Fruit fly (Drosophila melanogaster) whole organism, embryonic: Measurements from ENCODE around the gene CG6928.

Experiments
- Ada2b ChIP-seq: fragments of 200-800 bp; sonication (Bioruptor generic); IDR thresholded peaks from 2 replicates; pipeline ENCODE4 v1.3.6; 2022; ENCODE audit warnings: missing biosample characterization, missing genetic modification characterization
- CG10209 ChIP-seq: fragments of 200-800 bp; sonication (Bioruptor generic); optimal IDR thresholded peaks from 3 replicates; lab custom pipeline; 2017; ENCODE audit warnings: missing biosample characterization, mild to moderate bottlenecking, missing genetic modification characterization, missing genetic modification reagents
- CG10274 ChIP-seq: fragments of 200-800 bp; sonication (Bioruptor generic); optimal IDR thresholded peaks from 3 replicates; lab custom pipeline; 2017; ENCODE audit warnings: missing biosample characterization, mild to moderate bottlenecking, missing genetic modification characterization
- CG10321 ChIP-seq: fragments of 200-800 bp; sonication (Bioruptor generic); IDR thresholded peaks from 2 replicates; pipeline ENCODE4 v1.3.6; 2022; ENCODE audit warnings: missing biosample characterization, missing genetic modification characterization
- CG11504 ChIP-seq: fragments of 200-800 bp; sonication (Bioruptor generic); optimal IDR thresholded peaks from 3 replicates; lab custom pipeline; 2019; ENCODE audit warnings: missing biosample characterization, mild to moderate bottlenecking, missing genetic modification characterization, moderate library complexity
- CG12236 ChIP-seq: fragments of 200-800 bp; sonication (Bioruptor generic); optimal IDR thresholded peaks from 2 replicates; lab custom pipeline; 2016; ENCODE audit warnings: missing biosample characterization, missing genetic modification characterization
- CG13287 ChIP-seq: fragments of 200-800 bp; sonication (Bioruptor generic); IDR thresholded peaks from 2 replicates; pipeline ENCODE4 v1.3.6; 2022; ENCODE audit warnings: missing biosample characterization, missing genetic modification characterization; ENCODE audit not compliant: partially characterized antibody
- CG14710 ChIP-seq: fragments of 200-800 bp; sonication (Bioruptor generic); optimal IDR thresholded peaks from 3 replicates; lab custom pipeline; 2019; ENCODE audit warnings: missing biosample characterization, mild to moderate bottlenecking, missing genetic modification characterization, moderate library complexity
- CG15696 ChIP-seq: fragments of 200-800 bp; sonication (Bioruptor generic); optimal IDR thresholded peaks from 2 replicates; lab custom pipeline; 2019; ENCODE audit warnings: missing biosample characterization, mild to moderate bottlenecking, missing genetic modification characterization, moderate library complexity
- CG16813 ChIP-seq: fragments of 200-800 bp; sonication (Bioruptor generic); IDR thresholded peaks from 3 replicates; pipeline ENCODE4 v1.3.6; 2022; ENCODE audit warnings: missing biosample characterization, missing genetic modification characterization; ENCODE audit not compliant: partially characterized antibody
- CG30403 ChIP-seq: fragments of 200-800 bp; sonication (Bioruptor generic); optimal IDR thresholded peaks from 3 replicates; lab custom pipeline; 2016; ENCODE audit warnings: missing biosample characterization, missing genetic modification characterization
- CG33557 ChIP-seq: fragments of 200-800 bp; sonication (Bioruptor generic); optimal IDR thresholded peaks from 2 replicates; lab custom pipeline; 2019; ENCODE audit warnings: missing biosample characterization, mild to moderate bottlenecking, missing genetic modification characterization, moderate library complexity
- CG34224 ChIP-seq: fragments of 200-800 bp; sonication (Bioruptor generic); IDR thresholded peaks from 3 replicates; pipeline ENCODE4 v1.3.6; 2022; ENCODE audit warnings: missing biosample characterization, missing genetic modification characterization; ENCODE audit not compliant: partially characterized antibody
- CG4404 ChIP-seq: fragments of 200-800 bp; sonication (Bioruptor generic); IDR thresholded peaks from 2 replicates; pipeline ENCODE4 v1.3.6; 2022; ENCODE audit warnings: missing biosample characterization, missing genetic modification characterization
- CG6683 ChIP-seq: fragments of 200-800 bp; sonication (Bioruptor generic); optimal IDR thresholded peaks from 2 replicates; lab custom pipeline; 2017; ENCODE audit warnings: missing biosample characterization, mild to moderate bottlenecking, missing genetic modification characterization, missing genetic modification reagents
- CG7271 ChIP-seq: fragments of 200-800 bp; sonication (Bioruptor generic); optimal IDR thresholded peaks from 2 replicates; lab custom pipeline; 2018; ENCODE audit warnings: missing biosample characterization, mild to moderate bottlenecking, missing genetic modification characterization, moderate library complexity
- CG7928 ChIP-seq: fragments of 200-800 bp; sonication (Bioruptor generic); optimal IDR thresholded peaks from 2 replicates; lab custom pipeline; 2017; ENCODE audit warnings: missing biosample characterization, mild to moderate bottlenecking, missing genetic modification characterization
- CG7963 ChIP-seq: fragments of 200-800 bp; sonication (Bioruptor generic); IDR thresholded peaks from 3 replicates; pipeline ENCODE4 v1.3.6; 2022; ENCODE audit warnings: missing biosample characterization, missing genetic modification characterization; ENCODE audit not compliant: partially characterized antibody
- CG9727 ChIP-seq: fragments of 200-800 bp; sonication (Bioruptor generic); optimal IDR thresholded peaks from 3 replicates; lab custom pipeline; 2017; ENCODE audit warnings: missing biosample characterization, mild to moderate bottlenecking, missing genetic modification characterization
- CG9797 ChIP-seq: fragments of 200-800 bp; sonication (Bioruptor generic); optimal IDR thresholded peaks from 3 replicates; lab custom pipeline; 2018; ENCODE audit warnings: missing biosample characterization, mild to moderate bottlenecking, missing genetic modification characterization
- CG9876 ChIP-seq: fragments of 200-800 bp; sonication (Bioruptor generic); optimal IDR thresholded peaks from 2 replicates; lab custom pipeline; 2016; ENCODE audit warnings: missing biosample characterization, missing genetic modification characterization
- CTCF ChIP-seq: fragments of 200-800 bp; sonication (Bioruptor generic); optimal IDR thresholded peaks from 2 replicates; lab custom pipeline; 2017; ENCODE audit warnings: missing biosample characterization, mild to moderate bottlenecking, missing genetic modification characterization, moderate library complexity
- CoRest ChIP-seq: fragments of 200-800 bp; sonication (Bioruptor generic); optimal IDR thresholded peaks from 3 replicates; lab custom pipeline; 2018; ENCODE audit warnings: missing biosample characterization, mild to moderate bottlenecking, missing genetic modification characterization, moderate library complexity
- D19A ChIP-seq: fragments of 200-800 bp; optimal IDR thresholded peaks from 3 replicates; lab custom pipeline; 2019; ENCODE audit warnings: missing biosample characterization, mild to moderate bottlenecking, missing genetic modification characterization, moderate library complexity
- Hmx ChIP-seq: fragments of 200-800 bp; sonication (Bioruptor generic); optimal IDR thresholded peaks from 2 replicates; lab custom pipeline; 2016; ENCODE audit warnings: missing biosample characterization, missing genetic modification characterization
- Hr51 ChIP-seq, 2 experiments: fragments of 200-800 bp; sonication (Bioruptor generic); optimal IDR thresholded peaks; 2 replicates in 1 of 2; 3 replicates in 1 of 2; lab custom pipeline; 2016 to 2018; ENCODE audit warnings: missing biosample characterization in 2 of 2, missing genetic modification characterization in 2 of 2, mild to moderate bottlenecking in 1 of 2, moderate library complexity in 1 of 2
- Hr78 ChIP-seq, 2 experiments: fragments of 200-800 bp in 1 of 2; fragments of >200 bp in 1 of 2; sonication (Bioruptor generic) in 1 of 2; optimal IDR thresholded peaks; 2 replicates each; lab custom pipeline; 2017 to 2019; ENCODE audit warnings: missing biosample characterization in 2 of 2, missing genetic modification characterization in 2 of 2, mild to moderate bottlenecking in 1 of 2, moderate library complexity in 1 of 2
- Lim3 ChIP-seq: fragments of 200-800 bp; sonication (Bioruptor generic); IDR thresholded peaks from 2 replicates; pipeline ENCODE4 v1.3.6; 2022; ENCODE audit warnings: missing biosample characterization, missing genetic modification characterization
- MBD-R2 ChIP-seq: fragments of 200-800 bp; sonication (Bioruptor generic); IDR thresholded peaks from 2 replicates; pipeline ENCODE4 v1.3.6; 2022; ENCODE audit warnings: missing biosample characterization, missing genetic modification characterization
- Myb ChIP-seq: fragments of 200-800 bp; sonication (Bioruptor generic); optimal IDR thresholded peaks from 2 replicates; lab custom pipeline; 2016; ENCODE audit warnings: missing biosample characterization, missing genetic modification characterization
- Spps ChIP-seq: fragments of 200-800 bp; sonication (Bioruptor generic); optimal IDR thresholded peaks from 2 replicates; lab custom pipeline; 2018; ENCODE audit warnings: missing biosample characterization, mild to moderate bottlenecking, missing genetic modification characterization
- Sry-β ChIP-seq: fragments of 200-800 bp; sonication (Bioruptor generic); optimal IDR thresholded peaks from 2 replicates; lab custom pipeline; 2018; ENCODE audit warnings: missing biosample characterization, mild to moderate bottlenecking, missing genetic modification characterization, moderate library complexity
- al ChIP-seq: fragments of 200-800 bp; sonication (Bioruptor generic); IDR thresholded peaks from 2 replicates; pipeline ENCODE4 v1.3.6; 2022; ENCODE audit warnings: missing biosample characterization, missing genetic modification characterization
- ase ChIP-seq: fragments of 200-800 bp; sonication (Bioruptor generic); IDR thresholded peaks from 3 replicates; pipeline ENCODE4 v1.3.6; 2022; ENCODE audit warnings: missing biosample characterization, missing genetic modification characterization
- ash1 ChIP-seq: fragments of 200-800 bp; sonication (Bioruptor generic); optimal IDR thresholded peaks from 2 replicates; lab custom pipeline; 2018; ENCODE audit warnings: missing biosample characterization, mild to moderate bottlenecking, missing genetic modification characterization
- chinmo ChIP-seq: fragments of 200-800 bp; sonication (Bioruptor generic); IDR thresholded peaks from 4 replicates; pipeline ENCODE4 v1.3.6; 2022; ENCODE audit warnings: missing biosample characterization, missing genetic modification characterization; ENCODE audit not compliant: partially characterized antibody
- cwo ChIP-seq: fragments of 200-800 bp; sonication (Bioruptor generic); optimal IDR thresholded peaks from 3 replicates; lab custom pipeline; 2017; ENCODE audit warnings: missing biosample characterization, missing genetic modification characterization, mild to moderate bottlenecking, moderate library complexity, missing genetic modification reagents
- dmrt11E ChIP-seq: fragments of 200-800 bp; sonication (Bioruptor generic); optimal IDR thresholded peaks from 3 replicates; lab custom pipeline; 2018; ENCODE audit warnings: missing biosample characterization, mild to moderate bottlenecking, missing genetic modification characterization, moderate library complexity
- dysf ChIP-seq: fragments of 200-800 bp; sonication (Bioruptor generic); IDR thresholded peaks from 3 replicates; pipeline ENCODE4 v1.3.6; 2022; ENCODE audit warnings: missing biosample characterization, missing genetic modification characterization
- fd64A ChIP-seq: fragments of 200-800 bp; sonication (Bioruptor generic); optimal IDR thresholded peaks from 3 replicates; lab custom pipeline; 2018; ENCODE audit warnings: missing biosample characterization, mild to moderate bottlenecking, missing genetic modification characterization
- fd96Cb ChIP-seq: fragments of 200-800 bp; sonication (Bioruptor generic); optimal IDR thresholded peaks from 2 replicates; lab custom pipeline; 2018; ENCODE audit warnings: missing biosample characterization, mild to moderate bottlenecking, missing genetic modification characterization, moderate library complexity
- hkb ChIP-seq, 2 experiments: fragments of 200-800 bp in 1 of 2; fragments of >200 bp in 1 of 2; sonication (Bioruptor generic) in 1 of 2; IDR thresholded peaks in 1 of 2; optimal IDR thresholded peaks in 1 of 2; 2 replicates each; pipeline versions ENCODE4 v1.3.6 to Lab custom; 2017 to 2022; ENCODE audit warnings: missing biosample characterization in 1 of 2, missing genetic modification characterization in 1 of 2
- insv ChIP-seq, 2 experiments: fragments of 200-800 bp; sonication (Bioruptor generic); optimal IDR thresholded peaks; 3 replicates each; lab custom pipeline; 2016 to 2018; ENCODE audit warnings: missing biosample characterization in 2 of 2, missing genetic modification characterization in 2 of 2
- knrl ChIP-seq: fragments of 200-800 bp; sonication (Bioruptor generic); IDR thresholded peaks from 3 replicates; pipeline ENCODE4 v1.3.6; 2022; ENCODE audit warnings: missing biosample characterization, missing genetic modification characterization; ENCODE audit not compliant: partially characterized antibody
- lbe ChIP-seq: fragments of 200-800 bp; sonication (Bioruptor generic); optimal IDR thresholded peaks from 2 replicates; lab custom pipeline; 2016; ENCODE audit warnings: missing biosample characterization, mild to moderate bottlenecking, missing genetic modification characterization
- odd ChIP-seq: fragments of 200-800 bp; sonication (Bioruptor generic); optimal IDR thresholded peaks from 2 replicates; lab custom pipeline; 2017; ENCODE audit warnings: missing biosample characterization, mild to moderate bottlenecking, missing genetic modification characterization
- slbo ChIP-seq: fragments of 200-800 bp; sonication (Bioruptor generic); IDR thresholded peaks from 2 replicates; pipeline ENCODE4 v1.3.6; 2022; ENCODE audit warnings: missing biosample characterization, missing genetic modification characterization
- slou ChIP-seq: fragments of 200-800 bp; sonication (Bioruptor generic); optimal IDR thresholded peaks from 3 replicates; lab custom pipeline; 2016; ENCODE audit warnings: missing biosample characterization, missing genetic modification characterization
- ssp ChIP-seq: fragments of 200-800 bp; sonication (Bioruptor generic); IDR thresholded peaks from 2 replicates; pipeline ENCODE4 v1.3.6; 2022; ENCODE audit warnings: missing biosample characterization, missing genetic modification characterization
- trem ChIP-seq: fragments of 200-800 bp; optimal IDR thresholded peaks from 3 replicates; lab custom pipeline; 2019; ENCODE audit warnings: missing biosample characterization, mild to moderate bottlenecking, missing genetic modification characterization, moderate library complexity

CG6928 gene

DNA sequence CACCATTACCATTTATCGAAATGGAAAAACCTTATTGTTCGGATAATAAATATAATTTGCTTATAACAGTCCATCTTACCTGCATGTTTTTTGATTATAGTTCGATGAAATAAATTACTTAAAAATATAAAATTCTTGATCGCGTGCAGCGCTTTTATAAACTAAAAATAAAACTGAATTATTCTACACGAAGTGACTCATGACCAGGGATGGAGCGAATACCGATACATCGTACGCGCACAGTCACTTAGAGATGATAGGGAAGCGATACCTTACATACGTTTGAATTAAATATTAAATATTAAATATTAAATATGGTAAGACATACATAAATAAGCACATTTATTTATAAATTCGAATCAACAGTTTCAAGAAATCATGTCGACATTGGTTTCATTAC, 10.0 kb upstream of the CG6928 start, which contains the start of gene viaf (continued):
- TF ChIP-seq CG15696 (peak; percentile 45), Sry-β (GFP tag; lab: Kevin White, UChicago) (no peak), CG12236 (no peak), Spps (peak; percentile 20), knrl (GFP tag; lab: Robert Waterston, UW) (peak; percentile 96), CoRest (peak; percentile 60), CG33557 (GFP tag; lab: Kevin White, UChicago) (peak; percentile 42), CG7963 (GFP tag; lab: Robert Waterston, UW) (peak; percentile 92), hkb (optimal IDR thresholded peaks at IDR 0.05; lab: Kevin White, UChicago) (no peak), hkb (GFP tag; IDR thresholded peaks at IDR 0.05; lab: Robert Waterston, UW) (peak; percentile 66), dysf (peak; percentile 57; the same call in 2 of the 3 replicates), al (peak; percentile 49), slbo (GFP tag; lab: Robert Waterston, UW) (peak; percentile 82), Myb (GFP tag; lab: Kevin White, UChicago) (peak; percentile 17), dmrt11E (tag; lab: Kevin White, UChicago) (peak; percentile 55), CG9727 (GFP tag; lab: Kevin White, UChicago) (peak; percentile 43), lbe (GFP tag; lab: Kevin White, UChicago) (peak; percentile 48), CG7928 (peak; percentile 95), CG16813 (peak; percentile 90), CG14710 (tag; lab: Kevin White, UChicago) (peak; percentile 72), CTCF (GFP tag; lab: Kevin White, UChicago) (peak; percentile 49), CG7271 (tag; lab: Kevin White, UChicago) (peak; percentile 14), CG30403 (GFP tag; lab: Kevin White, UChicago) (peak; percentile 50), CG6683 (no peak), chinmo (GFP tag; lab: Robert Waterston, UW) (peak; percentile 83; the same call in 2 of the 4 replicates), Lim3 (GFP tag; lab: Robert Waterston, UW) (no peak), CG10209 (GFP tag; lab: Kevin White, UChicago) (peak; percentile 35)

DNA sequence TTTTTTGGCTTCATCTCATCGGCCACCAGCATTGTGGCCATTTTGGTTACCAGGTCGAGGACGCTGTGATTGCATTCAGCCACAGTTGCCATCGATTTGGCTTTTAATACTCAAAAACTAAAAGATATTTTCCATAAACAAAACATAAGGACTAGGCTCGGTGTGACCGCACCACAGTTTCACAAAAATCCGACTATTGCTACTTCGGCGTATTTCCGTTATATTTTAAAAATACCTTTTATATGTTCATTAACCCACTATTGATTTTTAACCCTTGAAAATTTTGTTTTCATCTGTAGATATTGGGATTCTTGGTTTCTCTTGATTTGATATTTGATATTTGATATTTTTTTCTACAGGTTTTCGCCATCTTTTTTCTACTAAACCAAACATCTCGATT, 5.0 kb upstream of the CG6928 start, which contains the start of gene Grip163:
Grip163 (minus strand) TSS at position 180 of the 400 bp plus-strand sequence.
- no peak for TF ChIP-seq fd96Cb (tag; lab: Kevin White, UChicago)
- no peak for TF ChIP-seq fd64A (GFP tag; lab: Kevin White, UChicago)
- no peak for TF ChIP-seq Hr51 (GFP tag; optimal IDR thresholded peaks at IDR 0.05; lab: Kevin White, UChicago)
- peak; percentile 51; the same call in 1 of the 2 replicates for TF ChIP-seq MBD-R2 (GFP tag; lab: Robert Waterston, UW)
- no peak for TF ChIP-seq Hr78 (GFP tag; optimal IDR thresholded peaks at IDR 0.05; lab: Kevin White, UChicago)
- TF ChIP-seq CG4404 (GFP tag; lab: Robert Waterston, UW) = no peak
- no peak for TF ChIP-seq CG10321 (GFP tag; lab: Robert Waterston, UW)
- TF ChIP-seq slou = no peak
- TF ChIP-seq cwo (GFP tag; lab: Kevin White, UChicago) = no peak
- no peak for TF ChIP-seq Ada2b (GFP tag; lab: Robert Waterston, UW)
- no peak for TF ChIP-seq CG11504
- no peak for TF ChIP-seq CG34224 (GFP tag; lab: Robert Waterston, UW)
- no peak for TF ChIP-seq D19A (tag; lab: Kevin White, UChicago)
- no peak for TF ChIP-seq ssp (GFP tag; lab: Robert Waterston, UW)
- TF ChIP-seq CG10274 (GFP tag; lab: Kevin White, UChicago) = no peak
- no peak for TF ChIP-seq ash1 (GFP tag; lab: Kevin White, UChicago)
- peak; percentile 35 for TF ChIP-seq CG9797 (GFP tag; lab: Kevin White, UChicago)
- TF ChIP-seq Hmx (GFP tag; lab: Kevin White, UChicago) = no peak
- TF ChIP-seq CG14710 (tag; lab: Kevin White, UChicago) = no peak
- peak; percentile 10; the same call in 1 of the 2 replicates for TF ChIP-seq CG13287
- TF ChIP-seq Myb (GFP tag; lab: Kevin White, UChicago) = peak; percentile 87
- no peak for TF ChIP-seq ase
- TF ChIP-seq CG9876 (GFP tag; lab: Kevin White, UChicago) = no peak
- no peak for TF ChIP-seq odd (GFP tag; lab: Kevin White, UChicago)
- TF ChIP-seq insv (GFP tag; optimal IDR thresholded peaks at IDR 0.05; lab: Kevin White, UChicago) = peak in 1 of 2 experiments; percentile 77
- peak; percentile 35 for TF ChIP-seq trem
